Worm (Caenorhabditis elegans) whole organism, midembryonic: ENCODE results near the gene fbxc-58.

Experiments used
- T22C8.4 ChIP-seq: fragments of 200-800 bp; sonication (Bioruptor generic); IDR thresholded peaks from 2 replicates; pipeline ENCODE4 v1.3.6; 2022; ENCODE audit warnings: missing genetic modification characterization, missing compliant biosample characterization
- cog-1 ChIP-seq: sonication (generic microtip); optimal IDR thresholded peaks from 2 replicates; lab custom pipeline; 2016; ENCODE audit warnings: missing genetic modification characterization, missing compliant biosample characterization
- flt-1 ChIP-seq: fragments of 200-800 bp; sonication (Bioruptor generic); IDR thresholded peaks from 2 replicates; pipeline ENCODE4 v1.3.6; 2022; ENCODE audit warnings: missing genetic modification characterization, missing compliant biosample characterization
- klf-2 ChIP-seq: fragments of 200-800 bp; sonication (Bioruptor generic); conservative IDR thresholded peaks from 2 replicates; pipeline ENCODE4 v1.3.6; 2022; ENCODE audit warnings: missing genetic modification reagents, missing genetic modification characterization, missing compliant biosample characterization
- med-1 ChIP-seq: sonication (generic microtip); optimal IDR thresholded peaks from 2 replicates; lab custom pipeline; 2017; ENCODE audit warnings: missing genetic modification characterization, mild to moderate bottlenecking, missing compliant biosample characterization, antibody characterized with exemption, missing genetic modification reagents; ENCODE audit not compliant: insufficient read depth
- ref-1 ChIP-seq: fragments of 200-800 bp; sonication (Bioruptor generic); conservative IDR thresholded peaks from 2 replicates; pipeline ENCODE4 v1.3.6; 2022; ENCODE audit warnings: missing genetic modification reagents, missing genetic modification characterization, missing compliant biosample characterization
- tab-1 ChIP-seq: fragments of 200-800 bp; sonication (Bioruptor generic); IDR thresholded peaks from 2 replicates; pipeline ENCODE4 v1.3.6; 2022; ENCODE audit warnings: missing genetic modification characterization, missing compliant biosample characterization
- ztf-23 ChIP-seq: fragments of 200-800 bp; sonication (Bioruptor generic); IDR thresholded peaks from 2 replicates; pipeline ENCODE4 v1.3.6; 2022; ENCODE audit warnings: missing genetic modification reagents, missing genetic modification characterization, missing compliant biosample characterization
- ztf-29 ChIP-seq: fragments of 200-800 bp; sonication (Bioruptor generic); IDR thresholded peaks from 2 replicates; pipeline ENCODE4 v1.3.6; 2022; ENCODE audit warnings: missing genetic modification reagents, missing genetic modification characterization, missing compliant biosample characterization

Gene fbxc-58

ce11 chrIV:9381136-9381535 lies 9.8 kb downstream of the fbxc-58 start, which contains the start of gene C10C5.5:
C10C5.5 (plus strand) TSS chrIV:9381436.
- no peak for TF ChIP-seq cog-1 (tag; lab: Kevin White, UChicago)
- TF ChIP-seq flt-1 (GFP tag; lab: Robert Waterston, UW) = no peak
- TF ChIP-seq ztf-29 (GFP tag; lab: Robert Waterston, UW) = no peak
- no peak for TF ChIP-seq T22C8.4 (GFP tag; lab: Robert Waterston, UW)
- no peak for TF ChIP-seq tab-1 (GFP tag; lab: Robert Waterston, UW)
- TF ChIP-seq med-1 = no peak

ce11 chrIV:9384826-9385225 lies 13.5 kb downstream of the fbxc-58 start, which contains the start of gene C10C5.7:
C10C5.7 (plus strand) TSS chrIV:9385126.
- TF ChIP-seq tab-1 (GFP tag; lab: Robert Waterston, UW) = no peak
- TF ChIP-seq ztf-29 (GFP tag; lab: Robert Waterston, UW) = no peak
- TF ChIP-seq klf-2 (GFP tag; lab: Robert Waterston, UW) = no peak
- no peak for TF ChIP-seq T22C8.4 (GFP tag; lab: Robert Waterston, UW)
- TF ChIP-seq ref-1 (GFP tag; lab: Robert Waterston, UW) = no peak
- TF ChIP-seq flt-1 (GFP tag; lab: Robert Waterston, UW) = no peak

DNA sequence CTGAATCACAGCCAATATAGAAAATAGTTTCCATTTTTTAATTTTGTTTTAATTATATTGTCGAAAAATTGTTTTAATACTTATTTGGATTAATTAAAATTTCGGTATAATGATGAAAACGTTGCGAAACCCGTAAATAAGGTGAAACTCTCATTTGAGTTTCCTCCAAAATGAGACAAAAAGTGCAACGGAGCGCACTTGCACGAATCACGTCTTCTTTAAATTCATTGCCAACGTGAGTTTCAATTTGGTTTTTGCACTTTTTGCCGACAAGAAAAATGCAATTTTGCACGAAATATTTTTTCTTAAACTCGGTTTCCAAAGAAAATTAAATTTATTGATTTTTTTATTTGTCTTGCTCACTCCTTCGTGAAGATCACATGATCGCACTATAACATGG lies 14.7 kb downstream of the fbxc-58 start, which contains the start of gene daf-15:
Gene daf-15 (plus strand): TSS at position 171 of the 400 bp plus-strand sequence.
- TF ChIP-seq T22C8.4 (GFP tag; lab: Robert Waterston, UW) (no peak), ref-1 (GFP tag; lab: Robert Waterston, UW) (no peak), cog-1 (tag; lab: Kevin White, UChicago) (no peak), tab-1 (GFP tag; lab: Robert Waterston, UW) (no peak), ztf-29 (GFP tag; lab: Robert Waterston, UW) (no peak), ztf-23 (no peak), med-1 (no peak), klf-2 (GFP tag; lab: Robert Waterston, UW) (no peak), flt-1 (GFP tag; lab: Robert Waterston, UW) (no peak)

ce11 chrIV:9396118-9396517 lies 24.8 kb downstream of the fbxc-58 start, which contains the start of gene col-121:
col-121 (minus strand) TSS chrIV:9396218.
- TF ChIP-seq klf-2 (GFP tag; lab: Robert Waterston, UW) (no peak), flt-1 (GFP tag; lab: Robert Waterston, UW) (no peak), ref-1 (GFP tag; lab: Robert Waterston, UW) (no peak), cog-1 (tag; lab: Kevin White, UChicago) (no peak), ztf-23 (no peak), tab-1 (GFP tag; lab: Robert Waterston, UW) (no peak), med-1 (no peak)

ce11 chrIV:9397278-9397677 lies 26.0 kb downstream of the fbxc-58 start, which contains the start of gene F56D5.3:
F56D5.3 (plus strand) TSS chrIV:9397578.
- TF ChIP-seq ztf-29 (GFP tag; lab: Robert Waterston, UW) = no peak
- TF ChIP-seq flt-1 (GFP tag; lab: Robert Waterston, UW) = no peak
- no peak for TF ChIP-seq T22C8.4 (GFP tag; lab: Robert Waterston, UW)
- no peak for TF ChIP-seq tab-1 (GFP tag; lab: Robert Waterston, UW)
- no peak for TF ChIP-seq med-1
- TF ChIP-seq cog-1 (tag; lab: Kevin White, UChicago) = no peak
- no peak for TF ChIP-seq klf-2 (GFP tag; lab: Robert Waterston, UW)
- no peak for TF ChIP-seq ztf-23
- TF ChIP-seq ref-1 (GFP tag; lab: Robert Waterston, UW) = no peak

- TF ChIP-seq tab-1 (GFP tag; lab: Robert Waterston, UW) (no peak), cog-1 (tag; lab: Kevin White, UChicago) (no peak), klf-2 (GFP tag; lab: Robert Waterston, UW) (no peak), ztf-29 (GFP tag; lab: Robert Waterston, UW) (no peak), ztf-23 (no peak), flt-1 (GFP tag; lab: Robert Waterston, UW) (no peak), T22C8.4 (GFP tag; lab: Robert Waterston, UW) (no peak), ref-1 (GFP tag; lab: Robert Waterston, UW) (no peak), med-1 (no peak)
Measured at ce11 chrIV:9398512-9398911, 27.2 kb downstream of the fbxc-58 start, which contains the start of gene F56D5.2. F56D5.2 (minus strand) TSS chrIV:9398612.

DNA sequence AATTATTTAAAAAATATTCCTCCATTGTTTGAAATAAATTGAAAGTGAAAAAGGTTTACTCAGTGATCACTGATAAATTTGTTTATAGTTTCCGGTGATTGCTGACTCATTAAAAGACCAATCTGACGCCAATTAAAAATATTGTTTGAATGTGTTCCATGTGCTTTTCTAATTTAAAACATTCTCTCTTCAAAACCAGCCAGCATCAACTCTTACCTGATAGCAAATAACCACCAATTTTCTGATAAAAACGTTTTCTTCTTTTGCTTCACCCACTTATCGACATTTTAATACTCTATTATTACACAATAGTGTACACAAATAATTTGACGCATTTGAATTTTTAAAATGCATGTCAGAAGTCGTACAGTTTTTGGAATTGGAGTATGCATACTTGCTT lies 30.4 kb downstream of the fbxc-58 start, which contains the start of gene F56D5.6:
Gene F56D5.6 (plus strand): TSS at position 208 of the 400 bp plus-strand sequence.
- TF ChIP-seq klf-2 (GFP tag; lab: Robert Waterston, UW) (no peak), cog-1 (tag; lab: Kevin White, UChicago) (no peak), med-1 (no peak), flt-1 (GFP tag; lab: Robert Waterston, UW) (no peak), ztf-23 (no peak), T22C8.4 (GFP tag; lab: Robert Waterston, UW) (no peak), ref-1 (GFP tag; lab: Robert Waterston, UW) (no peak), ztf-29 (GFP tag; lab: Robert Waterston, UW) (no peak), tab-1 (GFP tag; lab: Robert Waterston, UW) (no peak)

DNA sequence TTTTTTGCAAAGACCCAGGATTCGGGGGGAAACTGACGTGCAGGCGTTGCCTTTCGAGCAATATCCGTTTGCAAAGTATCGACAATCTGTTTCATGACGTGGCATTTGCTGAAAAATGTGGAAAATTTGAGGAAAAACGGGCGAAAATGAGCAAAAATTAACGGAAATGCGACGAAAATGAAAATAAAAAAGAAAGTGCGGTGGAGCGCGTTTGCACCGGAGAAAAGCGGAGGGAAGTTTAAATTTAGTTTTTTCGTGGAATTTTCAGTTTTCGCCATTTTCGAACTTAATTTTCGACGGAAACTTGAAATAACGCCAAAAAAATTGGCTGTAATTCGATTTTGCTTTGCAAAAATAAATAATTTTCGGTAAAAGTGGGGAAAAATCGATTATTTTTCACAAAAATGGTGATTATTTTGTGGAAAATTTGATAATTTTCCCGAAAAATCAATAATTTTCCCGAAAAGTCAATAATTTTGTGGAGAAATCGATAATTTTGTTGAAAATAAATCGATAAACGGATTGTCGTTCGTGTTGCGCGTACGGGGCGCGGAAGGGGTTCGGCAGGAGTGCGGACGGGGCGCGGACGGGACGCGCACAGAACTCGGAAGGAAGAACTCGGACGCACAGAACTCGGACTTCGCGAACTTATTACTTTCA lies 32.6 kb downstream of the fbxc-58 start:
- TF ChIP-seq T22C8.4 (GFP tag; lab: Robert Waterston, UW) (peak; percentile 64), ztf-23 (no peak), flt-1 (GFP tag; lab: Robert Waterston, UW) (no peak)

DNA sequence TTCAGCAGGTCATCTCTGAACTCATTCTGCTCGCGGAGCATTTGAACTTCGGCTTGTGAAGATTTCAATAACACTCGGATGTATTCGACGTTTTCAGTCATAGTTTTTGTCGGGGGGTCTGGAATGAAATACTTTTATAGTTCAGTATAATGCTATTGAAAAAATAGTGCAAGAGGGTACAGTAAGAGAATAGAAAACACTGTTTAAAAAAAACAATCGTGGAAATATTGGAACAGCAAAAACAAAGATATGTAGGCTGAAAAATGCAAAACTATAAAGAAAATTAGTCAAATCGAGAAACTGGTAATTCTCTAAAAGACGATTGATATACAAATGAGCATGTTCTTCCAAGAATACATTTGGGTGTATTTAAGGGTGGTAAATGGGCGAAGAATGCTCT lies 36.7 kb downstream of the fbxc-58 start, which contains the start of gene F56D5.5:
Gene F56D5.5 (minus strand): TSS at position 101 of the 400 bp plus-strand sequence.
- TF ChIP-seq med-1 = no peak
- TF ChIP-seq tab-1 (GFP tag; lab: Robert Waterston, UW) = no peak
- TF ChIP-seq T22C8.4 (GFP tag; lab: Robert Waterston, UW) = no peak
- no peak for TF ChIP-seq flt-1 (GFP tag; lab: Robert Waterston, UW)
- TF ChIP-seq cog-1 (tag; lab: Kevin White, UChicago) = no peak
- TF ChIP-seq klf-2 (GFP tag; lab: Robert Waterston, UW) = no peak
- TF ChIP-seq ztf-23 = no peak
- no peak for TF ChIP-seq ztf-29 (GFP tag; lab: Robert Waterston, UW)
- no peak for TF ChIP-seq ref-1 (GFP tag; lab: Robert Waterston, UW)
